Worm (Caenorhabditis elegans) whole organism, L1 larva: ENCODE data around the gene T11F8.4.
"Not testable (repeated sequence)": the region's sequence is repeated elsewhere in the genome, so short reads cannot be mapped to it uniquely, and the experiment has no call there.

ENCODE experiments used
- C16A3.4 ChIP-seq: fragments of 150-350 bp; optimal IDR thresholded peaks from 2 replicates; lab custom pipeline; 2014; ENCODE audit warnings: missing biosample characterization, missing genetic modification characterization
- F16B12.6 ChIP-seq: fragments of 150-350 bp; optimal IDR thresholded peaks from 2 replicates; lab custom pipeline; 2014; ENCODE audit warnings: missing biosample characterization, missing genetic modification characterization
- aha-1 ChIP-seq: fragments of 150-350 bp; optimal IDR thresholded peaks from 2 replicates; lab custom pipeline; 2014; ENCODE audit warnings: missing biosample characterization, missing genetic modification characterization
- alr-1 ChIP-seq: fragments of 200-800 bp; sonication (Bioruptor generic); optimal IDR thresholded peaks from 2 replicates; lab custom pipeline; 2018; ENCODE audit warnings: borderline replicate concordance, mild to moderate bottlenecking, missing genetic modification characterization, missing compliant biosample characterization
- aly-2 ChIP-seq: fragments of 150-350 bp; optimal IDR thresholded peaks from 2 replicates; lab custom pipeline; 2014; ENCODE audit warnings: missing biosample characterization, missing genetic modification characterization
- blmp-1 ChIP-seq: fragments of 150-350 bp; optimal IDR thresholded peaks from 2 replicates; lab custom pipeline; 2014; ENCODE audit warnings: missing biosample characterization, missing genetic modification characterization
- ceh-63 ChIP-seq: fragments of 200-800 bp; sonication (Bioruptor generic); optimal IDR thresholded peaks from 2 replicates; lab custom pipeline; 2018; ENCODE audit warnings: mild to moderate bottlenecking, missing genetic modification characterization, missing compliant biosample characterization
- ceh-88 ChIP-seq: fragments of 200-800 bp; sonication (Bioruptor generic); IDR thresholded peaks from 2 replicates; pipeline ENCODE4 v1.3.6; 2022; ENCODE audit warnings: missing genetic modification characterization, missing compliant biosample characterization
- ces-1 ChIP-seq: fragments of 150-350 bp; optimal IDR thresholded peaks from 2 replicates; lab custom pipeline; 2014; ENCODE audit warnings: missing biosample characterization, missing genetic modification reagents, missing genetic modification characterization
- dpl-1 ChIP-seq, 3 experiments: fragments of 150-350 bp in 2 of 3; sonication (generic microtip) in 1 of 3; optimal IDR thresholded peaks; 2 replicates each; lab custom pipeline; 2014 to 2017; ENCODE audit warnings: missing biosample characterization in 3 of 3, missing genetic modification characterization in 3 of 3, missing genetic modification reagents in 3 of 3
- efl-1 ChIP-seq, 4 experiments: fragments of 150-350 bp; optimal IDR thresholded peaks in 3 of 4; peaks in 1 of 4; 1 replicate in 1 of 4; 2 replicates in 3 of 4; lab custom pipeline; 2014; ENCODE audit warnings: missing biosample characterization in 2 of 4, missing genetic modification characterization in 2 of 4, missing genetic modification reagents in 2 of 4
- efl-3 ChIP-seq: fragments of 200-800 bp; sonication (Bioruptor generic); optimal IDR thresholded peaks from 2 replicates; lab custom pipeline; 2018; ENCODE audit warnings: mild to moderate bottlenecking, missing genetic modification characterization, missing compliant biosample characterization
- egl-13 ChIP-seq: sonication (generic microtip); optimal IDR thresholded peaks from 2 replicates; lab custom pipeline; 2016; ENCODE audit warnings: missing genotype, missing genetic modification reagents, missing genetic modification characterization, missing compliant biosample characterization
- elt-2 ChIP-seq: sonication (generic microtip); optimal IDR thresholded peaks from 2 replicates; lab custom pipeline; 2016; ENCODE audit warnings: missing genetic modification characterization, mild to moderate bottlenecking, inconsistent platforms, missing compliant biosample characterization, missing genetic modification reagents
- elt-3 ChIP-seq, 6 experiments: fragments of 150-350 bp in 1 of 6; sonication (generic microtip); optimal IDR thresholded peaks; 2 replicates each; lab custom pipeline; 2017 to 2018; ENCODE audit warnings: missing biosample characterization in 6 of 6, missing genetic modification characterization in 6 of 6, inconsistent platforms in 1 of 6
- fkh-10 ChIP-seq: sonication (generic microtip); optimal IDR thresholded peaks from 2 replicates; lab custom pipeline; 2017; ENCODE audit warnings: missing biosample characterization, missing genetic modification reagents, missing genetic modification characterization
- fkh-8 ChIP-seq: sonication (generic microtip); optimal IDR thresholded peaks from 2 replicates; lab custom pipeline; 2016; ENCODE audit warnings: mild to moderate bottlenecking, missing genetic modification characterization, missing compliant biosample characterization
- fos-1 ChIP-seq: fragments of 150-350 bp; optimal IDR thresholded peaks from 2 replicates; lab custom pipeline; 2014; ENCODE audit warnings: missing biosample characterization, missing genetic modification characterization
- hlh-4 ChIP-seq: sonication (generic microtip); optimal IDR thresholded peaks from 2 replicates; lab custom pipeline; 2016; ENCODE audit warnings: mild to moderate bottlenecking, missing genetic modification characterization, missing compliant biosample characterization
- isw-1 ChIP-seq: fragments of 200-800 bp; sonication (Bioruptor generic); IDR thresholded peaks from 2 replicates; pipeline ENCODE4 v1.3.6; 2022; ENCODE audit warnings: missing genetic modification characterization, missing compliant biosample characterization
- jun-1 ChIP-seq: fragments of 150-350 bp; optimal IDR thresholded peaks from 2 replicates; lab custom pipeline; 2014; ENCODE audit warnings: missing biosample characterization, missing genetic modification reagents, missing genetic modification characterization
- lin-13 ChIP-seq: fragments of 150-350 bp; optimal IDR thresholded peaks from 2 replicates; lab custom pipeline; 2014; ENCODE audit warnings: missing biosample characterization, missing genetic modification reagents, missing genetic modification characterization
- nhr-12 ChIP-seq: sonication (generic microtip); optimal IDR thresholded peaks from 2 replicates; lab custom pipeline; 2017; ENCODE audit warnings: missing biosample characterization, missing genetic modification characterization
- nhr-19 ChIP-seq: fragments of 200-800 bp; sonication (Bioruptor generic); conservative IDR thresholded peaks from 2 replicates; pipeline ENCODE4 v1.3.6; 2022; ENCODE audit warnings: missing genetic modification characterization, missing compliant biosample characterization
- nhr-237 ChIP-seq: fragments of 150-350 bp; optimal IDR thresholded peaks from 2 replicates; lab custom pipeline; 2014; ENCODE audit warnings: missing biosample characterization, missing genetic modification characterization
- nhr-28 ChIP-seq: fragments of 150-350 bp; optimal IDR thresholded peaks from 2 replicates; lab custom pipeline; 2014; ENCODE audit warnings: missing biosample characterization, missing genetic modification characterization
- nhr-47 ChIP-seq: sonication (generic microtip); optimal IDR thresholded peaks from 2 replicates; lab custom pipeline; 2016; ENCODE audit warnings: mild to moderate bottlenecking, missing genetic modification characterization, moderate library complexity, missing compliant biosample characterization
- nhr-85 ChIP-seq: sonication (generic microtip); peaks from one replicate; lab custom pipeline; 2016; ENCODE audit warnings: missing genetic modification characterization, inconsistent platforms, missing compliant biosample characterization
- pqm-1 ChIP-seq: sonication (generic microtip); optimal IDR thresholded peaks from 3 replicates; lab custom pipeline; 2017; ENCODE audit warnings: missing biosample characterization, missing genetic modification characterization
- rnt-1 ChIP-seq: sonication (generic microtip); optimal IDR thresholded peaks from 2 replicates; lab custom pipeline; 2016; ENCODE audit warnings: mild to moderate bottlenecking, missing genetic modification characterization, moderate library complexity, missing compliant biosample characterization
- skn-1 ChIP-seq: fragments of 150-350 bp; optimal IDR thresholded peaks from 2 replicates; lab custom pipeline; 2014; ENCODE audit warnings: missing biosample characterization, missing genetic modification characterization
- snu-23 ChIP-seq: sonication (generic microtip); optimal IDR thresholded peaks from 2 replicates; lab custom pipeline; 2016; ENCODE audit warnings: missing genetic modification characterization, missing compliant biosample characterization
- sox-4 ChIP-seq: sonication (generic microtip); optimal IDR thresholded peaks from 2 replicates; lab custom pipeline; 2016; ENCODE audit warnings: missing genetic modification characterization, missing compliant biosample characterization
- sptf-1 ChIP-seq: fragments of 150-350 bp; optimal IDR thresholded peaks from 2 replicates; lab custom pipeline; 2014; ENCODE audit warnings: missing biosample characterization, missing genetic modification characterization
- tbx-2 ChIP-seq: sonication (generic microtip); optimal IDR thresholded peaks from 2 replicates; lab custom pipeline; 2016; ENCODE audit warnings: missing genetic modification characterization, missing compliant biosample characterization
- unc-130 ChIP-seq: fragments of 150-350 bp; optimal IDR thresholded peaks from 2 replicates; lab custom pipeline; 2017; ENCODE audit warnings: missing biosample characterization, missing genetic modification characterization, inconsistent platforms
- unc-30 ChIP-seq: sonication (generic microtip); optimal IDR thresholded peaks from 2 replicates; lab custom pipeline; 2017; ENCODE audit warnings: missing biosample characterization, missing genetic modification characterization
- unc-86 ChIP-seq: sonication (generic microtip); optimal IDR thresholded peaks from 2 replicates; lab custom pipeline; 2016; ENCODE audit warnings: missing genetic modification characterization, missing compliant biosample characterization
- zip-4 ChIP-seq: fragments of 200-800 bp; sonication (Bioruptor generic); optimal IDR thresholded peaks from 2 replicates; lab custom pipeline; 2018; ENCODE audit warnings: mild to moderate bottlenecking, missing genetic modification characterization, moderate library complexity, missing compliant biosample characterization
- ztf-11 ChIP-seq, 2 experiments: sonication (generic microtip); optimal IDR thresholded peaks; 2 replicates each; lab custom pipeline; 2016 to 2017; ENCODE audit warnings: missing genetic modification characterization in 2 of 2, missing biosample characterization in 1 of 2, missing compliant biosample characterization in 1 of 2
- ztf-4 ChIP-seq: fragments of 150-350 bp; optimal IDR thresholded peaks from 2 replicates; lab custom pipeline; 2014; ENCODE audit warnings: missing biosample characterization, missing genetic modification characterization

The T11F8.4 gene

DNA sequence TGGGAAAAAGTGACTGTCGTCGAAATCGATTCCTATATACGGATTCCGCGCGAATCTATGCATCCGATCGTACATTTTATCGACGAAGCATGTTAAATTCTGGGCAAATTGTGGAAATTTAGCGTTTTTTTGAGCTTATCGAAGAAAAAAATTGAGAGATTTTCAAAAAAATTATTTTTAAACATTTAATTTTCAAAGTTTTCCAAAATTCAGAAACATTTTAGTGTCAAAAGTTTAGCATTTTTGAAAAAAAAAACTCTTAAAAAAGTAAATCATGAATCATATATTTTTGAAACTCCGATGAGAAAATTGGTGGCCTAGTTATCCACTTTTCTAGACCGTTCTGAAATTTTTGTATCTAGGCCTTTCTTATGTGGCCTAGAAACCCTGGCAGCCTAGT lies 14.7 kb upstream of the T11F8.4 start, which contains the start of gene B0273.115:
Gene B0273.115 (minus strand): TSS at position 101 of the 400 bp plus-strand sequence.
- TF ChIP-seq aly-2; fkh-8 (tag; lab: Kevin White, UChicago); efl-3 (GFP tag; lab: Kevin White, UChicago): not testable (repeated sequence)
- TF ChIP-seq, all 84 proteins: peak for 0; not testable (repeated sequence) for 84

- TF ChIP-seq zip-4 (GFP tag; lab: Kevin White, UChicago); unc-86 (tag; lab: Kevin White, UChicago); nhr-47 (tag; lab: Kevin White, UChicago): not testable (repeated sequence)
Measured at ce11 chrIV:5486208-5486731, 9.9 kb upstream of the T11F8.4 start, which contains the start of the genes snpc-3.1 and puf-7. TSS of gene snpc-3.1 (minus strand) at chrIV:5486258. TSS of gene puf-7 (plus strand) at chrIV:5486713.

DNA sequence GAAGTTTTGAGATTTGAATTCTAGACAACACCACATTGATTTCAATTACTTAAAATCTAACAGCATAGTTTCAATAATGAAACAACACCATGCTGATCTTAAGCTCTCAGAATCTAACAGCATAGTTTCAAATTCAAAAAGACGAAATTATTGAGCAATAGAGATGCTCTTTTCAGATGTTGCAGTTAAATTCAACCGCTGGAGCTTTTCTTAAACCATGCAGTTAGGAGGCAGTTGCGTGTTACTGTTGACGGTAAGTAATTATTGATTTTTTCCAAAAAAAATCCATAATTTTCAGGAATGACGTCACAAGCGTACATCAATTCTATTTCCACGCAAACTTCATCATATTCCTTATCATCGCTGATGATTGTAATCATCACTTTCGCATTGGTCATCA lies 6.4 kb upstream of the T11F8.4 start, which contains the start of gene T11F8.5:
Gene T11F8.5 (plus strand): TSS at position 301 of the 400 bp plus-strand sequence.
- TF ChIP-seq F16B12.6 (tag; lab: Kevin White, UChicago) = no peak
- no peak for TF ChIP-seq nhr-47 (tag; lab: Kevin White, UChicago)
- TF ChIP-seq pqm-1 (tag; lab: Kevin White, UChicago) = no peak
- TF ChIP-seq unc-30 = no peak
- TF ChIP-seq nhr-85 (tag; lab: Kevin White, UChicago) = no peak
- no peak for TF ChIP-seq blmp-1
- no peak for TF ChIP-seq jun-1 (tag; lab: Kevin White, UChicago)
- TF ChIP-seq fos-1 (tag; lab: Kevin White, UChicago) = no peak
- TF ChIP-seq lin-13 (GFP tag; lab: Kevin White, UChicago) = no peak
- no peak for TF ChIP-seq nhr-19 (GFP tag; lab: Robert Waterston, UW)
- TF ChIP-seq nhr-237 (tag; lab: Kevin White, UChicago) = no peak
- no peak for TF ChIP-seq efl-3 (GFP tag; lab: Kevin White, UChicago)
- TF ChIP-seq ces-1 (GFP tag; lab: Kevin White, UChicago) = no peak
- TF ChIP-seq sptf-1 (tag; lab: Kevin White, UChicago) = no peak
- TF ChIP-seq efl-1 (optimal IDR thresholded peaks at IDR 0.05; lab: Kevin White, UChicago) = no peak
- TF ChIP-seq efl-1 (GFP tag; optimal IDR thresholded peaks at IDR 0.05 in 1 of 2; lab: Kevin White, UChicago) = no peak
- no peak for TF ChIP-seq unc-130

- TF ChIP-seq egl-13 (tag; lab: Kevin White, UChicago) (no peak), C16A3.4 (no peak), isw-1 (no peak), sox-4 (tag; lab: Kevin White, UChicago) (no peak), unc-30 (no peak), hlh-4 (tag; lab: Kevin White, UChicago) (no peak), ceh-63 (no peak), elt-3 (tag; optimal IDR thresholded peaks at IDR 0.05; lab: Kevin White, UChicago) (no peak), dpl-1 (GFP tag; optimal IDR thresholded peaks at IDR 0.05; lab: Kevin White, UChicago) (no peak), nhr-12 (no peak), tbx-2 (tag; lab: Kevin White, UChicago) (no peak), fkh-10 (GFP tag; lab: Kevin White, UChicago) (no peak), skn-1 (tag; lab: Kevin White, UChicago) (no peak), nhr-19 (GFP tag; lab: Robert Waterston, UW) (no peak), jun-1 (tag; lab: Kevin White, UChicago) (no peak), snu-23 (GFP tag; lab: Kevin White, UChicago) (no peak)
Measured at ce11 chrIV:5482231-5482630, 5.9 kb upstream of the T11F8.4 start, which contains the start of gene T11F8.12. TSS of gene T11F8.12 (minus strand) at chrIV:5482331.

DNA sequence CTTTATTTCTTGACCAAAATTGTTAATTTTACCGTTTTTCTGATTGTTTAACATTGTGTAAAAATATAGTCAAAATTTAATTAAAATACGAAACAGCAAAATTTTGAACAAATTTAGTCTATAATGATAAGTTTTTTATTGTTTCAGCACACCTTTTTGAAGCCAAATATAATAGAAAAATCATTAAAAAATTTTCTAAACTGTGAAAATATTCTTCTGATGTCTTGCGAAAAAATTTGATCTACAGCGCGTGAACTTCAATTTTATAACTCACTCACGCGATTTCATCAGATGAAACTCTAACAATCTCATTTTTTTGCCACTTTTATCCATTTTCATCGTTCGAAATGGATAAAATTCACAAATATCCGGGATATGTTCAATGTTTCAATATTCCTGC lies 2.9 kb upstream of the T11F8.4 start, which contains the start of gene T11F8.1:
Gene T11F8.1 (plus strand): TSS at position 301 of the 400 bp plus-strand sequence.
- TF ChIP-seq unc-86 (tag; lab: Kevin White, UChicago) (no peak), sptf-1 (tag; lab: Kevin White, UChicago) (no peak), skn-1 (tag; lab: Kevin White, UChicago) (no peak), elt-2 (tag; lab: Kevin White, UChicago) (no peak), ceh-63 (no peak), ceh-88 (GFP tag; lab: Robert Waterston, UW) (no peak), alr-1 (tag; lab: Kevin White, UChicago) (no peak), ztf-11 (tag; optimal IDR thresholded peaks at IDR 0.05; lab: Kevin White, UChicago) (no peak), elt-3 (tag; optimal IDR thresholded peaks at IDR 0.05; lab: Kevin White, UChicago) (no peak), jun-1 (tag; lab: Kevin White, UChicago) (no peak), ztf-4 (tag; lab: Kevin White, UChicago) (no peak), rnt-1 (tag; lab: Kevin White, UChicago) (no peak), nhr-28 (no peak), isw-1 (no peak), nhr-12 (no peak), aha-1 (tag; lab: Kevin White, UChicago) (no peak), fos-1 (tag; lab: Kevin White, UChicago) (no peak)
